Worm (Caenorhabditis elegans) whole organism, L1 larva: ENCODE measurements around the gene oac-3.

ENCODE experiments used
- ceh-82 ChIP-seq, 3 experiments: fragments of 150-350 bp in 1 of 3; sonication (generic microtip) in 2 of 3; optimal IDR thresholded peaks; 2 replicates each; lab custom pipeline; 2014 to 2017; ENCODE audit warnings: missing biosample characterization in 3 of 3, missing genetic modification characterization in 3 of 3
- lin-39 ChIP-seq: fragments of 150-350 bp; optimal IDR thresholded peaks from 2 replicates; lab custom pipeline; 2014; ENCODE audit warnings: missing biosample characterization, missing genetic modification reagents, missing genetic modification characterization
- lsy-2 ChIP-seq, 2 experiments: fragments of 150-350 bp; optimal IDR thresholded peaks; 2 replicates each; lab custom pipeline; 2014; ENCODE audit warnings: missing biosample characterization in 2 of 2, missing genetic modification characterization in 2 of 2
- nhr-77 ChIP-seq: fragments of 150-350 bp; optimal IDR thresholded peaks from 2 replicates; lab custom pipeline; 2014; ENCODE audit warnings: missing biosample characterization, missing genetic modification characterization
- skn-1 ChIP-seq: fragments of 150-350 bp; optimal IDR thresholded peaks from 2 replicates; lab custom pipeline; 2014; ENCODE audit warnings: missing biosample characterization, missing genetic modification characterization
- snu-23 ChIP-seq: sonication (generic microtip); optimal IDR thresholded peaks from 2 replicates; lab custom pipeline; 2016; ENCODE audit warnings: missing genetic modification characterization, missing compliant biosample characterization
- unc-62 ChIP-seq: fragments of 150-350 bp; optimal IDR thresholded peaks from 2 replicates; lab custom pipeline; 2014; ENCODE audit warnings: missing biosample characterization, missing genetic modification reagents, missing genetic modification characterization

ce11 chrV:13857132-13857531 lies 42.2 kb upstream of the oac-3 start, which contains the start of gene srx-136:
- TF ChIP-seq lsy-2 (tag; optimal IDR thresholded peaks at IDR 0.05; lab: Kevin White, UChicago) = no peak
- no peak for TF ChIP-seq unc-62
- no peak for TF ChIP-seq skn-1 (tag; lab: Kevin White, UChicago)
- TF ChIP-seq lin-39 = no peak
- TF ChIP-seq snu-23 = no peak
- TF ChIP-seq nhr-77 (tag; lab: Kevin White, UChicago) = no peak
- no peak for TF ChIP-seq ceh-82 (tag; optimal IDR thresholded peaks at IDR 0.05; lab: Kevin White, UChicago)
